Worm (Caenorhabditis elegans) whole organism, mixed stage, embryonic: Measurements from ENCODE around the gene spex-3.

Source experiments
- M03D4.4 ChIP-seq: sonication (generic microtip); optimal IDR thresholded peaks from 2 replicates; lab custom pipeline; 2017; ENCODE audit warnings: mild to moderate bottlenecking, missing genetic modification characterization, missing compliant biosample characterization
- bed-3 ChIP-seq: fragments of 200-800 bp; sonication (Bioruptor generic); optimal IDR thresholded peaks from 3 replicates; lab custom pipeline; 2018; ENCODE audit warnings: mild to moderate bottlenecking, missing genetic modification characterization, moderate library complexity, missing compliant biosample characterization
- blmp-1 ChIP-seq: fragments of 150-350 bp; optimal IDR thresholded peaks from 2 replicates; lab custom pipeline; 2014; ENCODE audit warnings: missing biosample characterization, missing genetic modification characterization
- ceh-39 ChIP-seq: fragments of 150-350 bp; optimal IDR thresholded peaks from 2 replicates; lab custom pipeline; 2014; ENCODE audit warnings: missing biosample characterization, missing genetic modification characterization
- ceh-43 ChIP-seq: fragments of 200-800 bp; sonication (Bioruptor generic); optimal IDR thresholded peaks from 2 replicates; lab custom pipeline; 2018; ENCODE audit warnings: mild to moderate bottlenecking, missing genetic modification characterization, moderate library complexity, missing compliant biosample characterization
- ceh-83 ChIP-seq: fragments of 200-800 bp; sonication (Bioruptor generic); optimal IDR thresholded peaks from 2 replicates; lab custom pipeline; 2018; ENCODE audit warnings: mild to moderate bottlenecking, missing genetic modification characterization, missing compliant biosample characterization
- ces-1 ChIP-seq: fragments of 150-350 bp; optimal IDR thresholded peaks from 2 replicates; lab custom pipeline; 2014; ENCODE audit warnings: missing biosample characterization, missing genetic modification reagents, missing genetic modification characterization
- drap-1 ChIP-seq: fragments of 200-800 bp; sonication (Bioruptor generic); optimal IDR thresholded peaks from 3 replicates; lab custom pipeline; 2018; ENCODE audit warnings: mild to moderate bottlenecking, missing genetic modification characterization, missing compliant biosample characterization
- elt-1 ChIP-seq: sonication (generic microtip); optimal IDR thresholded peaks from 2 replicates; lab custom pipeline; 2017; ENCODE audit warnings: missing genetic modification characterization, mild to moderate bottlenecking, missing compliant biosample characterization, antibody characterized with exemption, moderate library complexity, borderline replicate concordance; ENCODE audit not compliant: insufficient read depth
- elt-3 ChIP-seq: fragments of 150-350 bp; optimal IDR thresholded peaks from 2 replicates; lab custom pipeline; 2014; ENCODE audit warnings: missing biosample characterization, missing genetic modification characterization
- flh-1 ChIP-seq: fragments of 200-800 bp; sonication (Bioruptor generic); optimal IDR thresholded peaks from 2 replicates; lab custom pipeline; 2018; ENCODE audit warnings: mild to moderate bottlenecking, missing genetic modification characterization, moderate library complexity, missing compliant biosample characterization
- ham-2 ChIP-seq: fragments of 200-800 bp; sonication (Bioruptor generic); optimal IDR thresholded peaks from 2 replicates; lab custom pipeline; 2018; ENCODE audit warnings: mild to moderate bottlenecking, missing genetic modification characterization, missing compliant biosample characterization
- hlh-1 ChIP-seq: fragments of 150-350 bp; optimal IDR thresholded peaks from 2 replicates; lab custom pipeline; 2014; ENCODE audit warnings: missing biosample characterization, missing genetic modification reagents, missing genetic modification characterization
- lin-13 ChIP-seq: fragments of 150-350 bp; optimal IDR thresholded peaks from 2 replicates; lab custom pipeline; 2014; ENCODE audit warnings: missing biosample characterization, missing genetic modification characterization
- lin-32 ChIP-seq: fragments of 200-800 bp; sonication (Bioruptor generic); optimal IDR thresholded peaks from 2 replicates; lab custom pipeline; 2018; ENCODE audit warnings: mild to moderate bottlenecking, missing genetic modification characterization, missing compliant biosample characterization
- lsy-2 ChIP-seq: fragments of 150-350 bp; optimal IDR thresholded peaks from 2 replicates; lab custom pipeline; 2014; ENCODE audit warnings: missing biosample characterization, missing genetic modification characterization
- mab-5 ChIP-seq: fragments of 150-350 bp; optimal IDR thresholded peaks from 2 replicates; lab custom pipeline; 2014; ENCODE audit warnings: missing biosample characterization, missing genetic modification characterization
- mep-1 ChIP-seq: fragments of 150-350 bp; optimal IDR thresholded peaks from 2 replicates; lab custom pipeline; 2017; ENCODE audit warnings: missing biosample characterization, missing genetic modification reagents, missing genetic modification characterization, inconsistent platforms
- mls-2 ChIP-seq: sonication (generic microtip); optimal IDR thresholded peaks from 2 replicates; lab custom pipeline; 2016; ENCODE audit warnings: mild to moderate bottlenecking, missing genetic modification characterization, moderate library complexity, missing compliant biosample characterization
- nhr-12 ChIP-seq: fragments of 150-350 bp; optimal IDR thresholded peaks from 2 replicates; lab custom pipeline; 2014; ENCODE audit warnings: missing biosample characterization, missing genetic modification characterization
- nhr-2 ChIP-seq: fragments of 150-350 bp; optimal IDR thresholded peaks from 2 replicates; lab custom pipeline; 2014; ENCODE audit warnings: missing biosample characterization, missing genetic modification characterization
- nhr-237 ChIP-seq: fragments of 150-350 bp; optimal IDR thresholded peaks from 2 replicates; lab custom pipeline; 2014; ENCODE audit warnings: missing biosample characterization, missing genetic modification characterization
- nhr-28 ChIP-seq: fragments of 150-350 bp; optimal IDR thresholded peaks from 2 replicates; lab custom pipeline; 2014; ENCODE audit warnings: missing biosample characterization, missing genetic modification characterization
- nhr-76 ChIP-seq: sonication (generic microtip); optimal IDR thresholded peaks from 2 replicates; lab custom pipeline; 2017; ENCODE audit warnings: missing biosample characterization, missing genetic modification characterization
- pha-4 ChIP-seq: fragments of 150-350 bp; optimal IDR thresholded peaks from 2 replicates; lab custom pipeline; 2018; ENCODE audit warnings: missing biosample characterization, missing genetic modification reagents, missing genetic modification characterization
- sem-2 ChIP-seq: fragments of 200-800 bp; sonication (Bioruptor generic); optimal IDR thresholded peaks from 2 replicates; lab custom pipeline; 2018; ENCODE audit warnings: mild to moderate bottlenecking, missing genetic modification characterization, missing compliant biosample characterization
- snpc-4 ChIP-seq: fragments of 150-350 bp; optimal IDR thresholded peaks from 2 replicates; lab custom pipeline; 2014; ENCODE audit warnings: missing biosample characterization, missing genetic modification characterization
- sptf-1 ChIP-seq: sonication (generic microtip); optimal IDR thresholded peaks from 2 replicates; lab custom pipeline; 2017; ENCODE audit warnings: mild to moderate bottlenecking, missing genetic modification characterization, moderate library complexity, missing compliant biosample characterization
- tbx-8 ChIP-seq: fragments of 200-800 bp; sonication (Bioruptor generic); optimal IDR thresholded peaks from 2 replicates; lab custom pipeline; 2018; ENCODE audit warnings: mild to moderate bottlenecking, missing genetic modification characterization, moderate library complexity, missing compliant biosample characterization
- unc-120 ChIP-seq: sonication (generic microtip); optimal IDR thresholded peaks from 2 replicates; lab custom pipeline; 2017; ENCODE audit warnings: missing genetic modification characterization, missing compliant biosample characterization; ENCODE audit not compliant: poor library complexity, severe bottlenecking
- unc-39 ChIP-seq: fragments of 150-350 bp; optimal IDR thresholded peaks from 2 replicates; lab custom pipeline; 2014; ENCODE audit warnings: missing biosample characterization, missing genetic modification characterization
- unc-62 ChIP-seq: fragments of 150-350 bp; optimal IDR thresholded peaks from 2 replicates; lab custom pipeline; 2014; ENCODE audit warnings: missing biosample characterization, missing genetic modification reagents, missing genetic modification characterization
- zip-8 ChIP-seq: fragments of 150-350 bp; optimal IDR thresholded peaks from 2 replicates; lab custom pipeline; 2014; ENCODE audit warnings: missing biosample characterization, missing genetic modification characterization

The spex-3 gene

ce11 chrIII:1705331-1705730, 3.1 kb upstream of the spex-3 start:
- TF ChIP-seq blmp-1 (tag; lab: Kevin White, UChicago) (no peak), mep-1 (no peak), unc-120 (tag; lab: Kevin White, UChicago) (no peak), pha-4 (no peak), ceh-43 (GFP tag; lab: Kevin White, UChicago) (no peak), nhr-12 (tag; lab: Kevin White, UChicago) (no peak), lin-32 (GFP tag; lab: Kevin White, UChicago) (no peak), hlh-1 (tag; lab: Kevin White, UChicago) (no peak), bed-3 (GFP tag; lab: Kevin White, UChicago) (no peak), sem-2 (GFP tag; lab: Kevin White, UChicago) (no peak), flh-1 (GFP tag; lab: Kevin White, UChicago) (no peak), snpc-4 (no peak), nhr-28 (tag; lab: Kevin White, UChicago) (no peak), elt-1 (tag; lab: Kevin White, UChicago) (no peak)
- TF ChIP-seq, all 35 proteins: peak for 0

- TF ChIP-seq sptf-1 (tag; lab: Kevin White, UChicago) (no peak), pha-4 (no peak), ceh-83 (GFP tag; lab: Kevin White, UChicago) (no peak), unc-39 (tag; lab: Kevin White, UChicago) (no peak), ceh-43 (GFP tag; lab: Kevin White, UChicago) (no peak), snpc-4 (no peak), ham-2 (peak; percentile 4)
These were observed 1.8 kb upstream of the spex-3 start for ce11 chrIII:1704020-1704419.

ce11 chrIII:1698842-1699241, 3.4 kb downstream of the spex-3 start, which contains the start of gene fbxa-74:
Gene fbxa-74, minus strand, starts transcription at chrIII:1698986.
- no peak for TF ChIP-seq tbx-8 (GFP tag; lab: Kevin White, UChicago)
- no peak for TF ChIP-seq ceh-83 (GFP tag; lab: Kevin White, UChicago)
- TF ChIP-seq M03D4.4 (tag; lab: Kevin White, UChicago) = no peak
- no peak for TF ChIP-seq ces-1 (GFP tag; lab: Kevin White, UChicago)
- no peak for TF ChIP-seq flh-1 (GFP tag; lab: Kevin White, UChicago)
- no peak for TF ChIP-seq elt-3 (tag; lab: Kevin White, UChicago)
- TF ChIP-seq lsy-2 = no peak
- no peak for TF ChIP-seq sem-2 (GFP tag; lab: Kevin White, UChicago)
- no peak for TF ChIP-seq mls-2 (tag; lab: Kevin White, UChicago)
- TF ChIP-seq nhr-76 (tag; lab: Kevin White, UChicago) = no peak
- TF ChIP-seq snpc-4 = no peak
- TF ChIP-seq drap-1 (GFP tag; lab: Kevin White, UChicago) = no peak
- no peak for TF ChIP-seq ceh-43 (GFP tag; lab: Kevin White, UChicago)
- TF ChIP-seq mab-5 (tag; lab: Kevin White, UChicago) = no peak
- no peak for TF ChIP-seq unc-120 (tag; lab: Kevin White, UChicago)
- no peak for TF ChIP-seq unc-62 (GFP tag; lab: Kevin White, UChicago)
- no peak for TF ChIP-seq lin-13
- TF ChIP-seq nhr-28 (tag; lab: Kevin White, UChicago) = no peak
- TF ChIP-seq zip-8 (tag; lab: Kevin White, UChicago) = no peak
- TF ChIP-seq, all 35 proteins: peak for 0

ce11 chrIII:1695006-1695405, 7.2 kb downstream of the spex-3 start, which contains the start of gene srd-64:
Gene srd-64, minus strand, starts transcription at chrIII:1695106.
- no peak for TF ChIP-seq ceh-39 (tag; lab: Kevin White, UChicago)
- no peak for TF ChIP-seq nhr-76 (tag; lab: Kevin White, UChicago)
- no peak for TF ChIP-seq nhr-28 (tag; lab: Kevin White, UChicago)
- no peak for TF ChIP-seq nhr-2 (tag; lab: Kevin White, UChicago)
- TF ChIP-seq ham-2 = no peak
- no peak for TF ChIP-seq mab-5 (tag; lab: Kevin White, UChicago)
- no peak for TF ChIP-seq unc-39 (tag; lab: Kevin White, UChicago)
- TF ChIP-seq ceh-43 (GFP tag; lab: Kevin White, UChicago) = no peak
- TF ChIP-seq elt-1 (tag; lab: Kevin White, UChicago) = no peak
- TF ChIP-seq nhr-12 (tag; lab: Kevin White, UChicago) = no peak
- no peak for TF ChIP-seq blmp-1 (tag; lab: Kevin White, UChicago)
- no peak for TF ChIP-seq nhr-237 (tag; lab: Kevin White, UChicago)
- TF ChIP-seq zip-8 (tag; lab: Kevin White, UChicago) = no peak
- no peak for TF ChIP-seq tbx-8 (GFP tag; lab: Kevin White, UChicago)
- TF ChIP-seq elt-3 (tag; lab: Kevin White, UChicago) = no peak
- TF ChIP-seq drap-1 (GFP tag; lab: Kevin White, UChicago) = no peak
- no peak for TF ChIP-seq ces-1 (GFP tag; lab: Kevin White, UChicago)
- TF ChIP-seq, all 35 proteins: peak for 0
